Worm (Caenorhabditis elegans): ENCODE results near the gene oat-1.
A peak's percentile ranks its signal among the peaks of the same experiment; 100 is the strongest.

Gene oat-1

DNA sequence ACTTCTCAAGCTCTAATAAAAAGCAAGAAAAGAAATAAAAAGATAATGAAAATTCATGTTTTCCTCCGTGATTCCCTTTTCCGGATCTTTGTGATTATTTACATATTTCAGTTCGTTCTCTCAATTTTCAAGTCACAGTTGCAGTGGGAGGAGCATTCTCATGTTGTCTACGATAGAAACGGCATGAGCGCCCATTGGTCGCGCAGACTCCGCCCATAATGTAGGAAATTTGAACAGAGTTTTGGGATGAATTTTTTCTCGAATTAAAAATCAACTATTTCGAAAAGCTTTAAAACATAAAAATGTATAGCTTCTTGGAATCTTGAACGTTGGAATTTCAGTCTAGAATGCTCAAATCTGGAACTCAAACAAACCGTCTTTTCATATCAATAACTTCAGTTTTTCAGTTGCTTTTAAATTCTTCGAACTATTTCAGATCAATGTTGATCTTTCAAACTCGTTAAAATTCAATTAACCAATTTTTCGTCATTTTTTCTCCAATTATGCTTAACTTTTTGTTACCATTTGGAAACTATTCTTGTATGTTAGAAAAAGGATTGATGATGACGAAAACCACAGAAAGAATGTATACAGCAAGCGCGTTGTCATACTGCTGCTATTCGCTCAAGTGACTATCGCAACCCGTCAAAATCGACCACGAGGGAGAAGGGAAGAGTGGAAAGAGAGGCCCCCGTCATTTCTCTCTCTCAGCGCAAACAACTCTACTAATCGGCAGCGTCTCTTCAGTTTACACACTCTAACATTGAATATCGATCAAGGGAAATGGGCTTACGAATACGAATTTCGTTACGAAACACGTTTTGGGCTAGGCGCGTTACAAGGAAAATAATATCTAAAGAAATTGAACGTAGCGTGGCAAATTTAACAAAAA, 40.6 kb downstream of the oat-1 start (continued):
- no peak for TF ChIP-seq sptf-2 (GFP tag; optimal IDR thresholded peaks at IDR 0.05)
- TF ChIP-seq F33H1.4 (GFP tag; IDR thresholded peaks at IDR 0.05): peak; percentile 48; the same call in 1 of the 2 replicates
- peak; percentile 14 for TF ChIP-seq atf-7 (tag; optimal IDR thresholded peaks at IDR 0.05)
- TF ChIP-seq unc-62 (GFP tag; optimal IDR thresholded peaks at IDR 0.05): peak; percentile 94
- peak; percentile 57 for TF ChIP-seq chd-7 (tag; optimal IDR thresholded peaks at IDR 0.05)
- TF ChIP-seq egl-44 (GFP tag; IDR thresholded peaks at IDR 0.05): peak; percentile 87; the same call in 1 of the 2 replicates
- peak; percentile 46 for TF ChIP-seq attf-6 (GFP tag; IDR thresholded peaks at IDR 0.05)
- TF ChIP-seq ceh-91 (GFP tag; IDR thresholded peaks at IDR 0.05): no peak
- no peak for TF ChIP-seq bed-2 (GFP tag; IDR thresholded peaks at IDR 0.05)
- peak; percentile 63 for TF ChIP-seq ZK185.1 (tag; optimal IDR thresholded peaks at IDR 0.05; ENCODE audit: poor library complexity, severe bottlenecking)
- TF ChIP-seq nhr-80 (tag; optimal IDR thresholded peaks at IDR 0.05): peak; percentile 52
- no peak for TF ChIP-seq snpc-3.4 (tag; optimal IDR thresholded peaks at IDR 0.05)
- TF ChIP-seq nhr-120 (GFP tag; IDR thresholded peaks at IDR 0.05): no peak
- no peak for TF ChIP-seq F37B4.10 (GFP tag; IDR thresholded peaks at IDR 0.05)
- TF ChIP-seq B0035.1 (tag; optimal IDR thresholded peaks at IDR 0.05): no peak
- TF ChIP-seq cebp-1 (GFP tag; IDR thresholded peaks at IDR 0.05): peak; percentile 79
- TF ChIP-seq cebp-1 (tag; optimal IDR thresholded peaks at IDR 0.05): peak; percentile 91
- TF ChIP-seq F55B11.4 (tag; optimal IDR thresholded peaks at IDR 0.05; ENCODE audit: borderline replicate concordance, insufficient read depth): no peak
- no peak for TF ChIP-seq lsl-1 (GFP tag; optimal IDR thresholded peaks at IDR 0.05)
- TF ChIP-seq ceh-40 (GFP tag; IDR thresholded peaks at IDR 0.05): peak; percentile 40; the same call in 1 of the 2 replicates
- no peak for TF ChIP-seq nhr-179 (tag; optimal IDR thresholded peaks at IDR 0.05)
- no peak for TF ChIP-seq ztf-18 (tag; optimal IDR thresholded peaks at IDR 0.05)
- TF ChIP-seq nhr-27 (tag; optimal IDR thresholded peaks at IDR 0.05): no peak
- 0 out of 2 replicates have a peak, but pooled peaks have one; percentile 25 for TF ChIP-seq egl-18 (GFP tag; IDR thresholded peaks at IDR 0.05)
- peak in 2 of 3 experiments; percentile 22 to 71 for TF ChIP-seq lin-35 (GFP tag; optimal IDR thresholded peaks at IDR 0.05)
- TF ChIP-seq nfya-1 (tag; optimal IDR thresholded peaks at IDR 0.05; ENCODE audit: borderline replicate concordance, insufficient read depth): no peak
- TF ChIP-seq B0336.3 (GFP tag; IDR thresholded peaks at IDR 0.05): peak; percentile 55
- no peak for TF ChIP-seq snpc-4 (GFP tag; optimal IDR thresholded peaks at IDR 0.05)
- TF ChIP-seq snpc-4 (tag; optimal IDR thresholded peaks at IDR 0.05): peak in 3 of 4 experiments; percentile 33 to 77 (median 76)
- no peak for TF ChIP-seq ztf-28 (GFP tag; IDR thresholded peaks at IDR 0.05)
- TF ChIP-seq T07F8.4 (tag; optimal IDR thresholded peaks at IDR 0.05): no peak
- TF ChIP-seq hrde-1 (tag; optimal IDR thresholded peaks at IDR 0.05; ENCODE audit: borderline replicate concordance): no peak
- TF ChIP-seq C17E4.6 (GFP tag; IDR thresholded peaks at IDR 0.05): 0 out of 2 replicates have a peak, but pooled peaks have one; percentile 47
- TF ChIP-seq Y95B8A.8 (GFP tag; IDR thresholded peaks at IDR 0.05): peak; percentile 58

DNA sequence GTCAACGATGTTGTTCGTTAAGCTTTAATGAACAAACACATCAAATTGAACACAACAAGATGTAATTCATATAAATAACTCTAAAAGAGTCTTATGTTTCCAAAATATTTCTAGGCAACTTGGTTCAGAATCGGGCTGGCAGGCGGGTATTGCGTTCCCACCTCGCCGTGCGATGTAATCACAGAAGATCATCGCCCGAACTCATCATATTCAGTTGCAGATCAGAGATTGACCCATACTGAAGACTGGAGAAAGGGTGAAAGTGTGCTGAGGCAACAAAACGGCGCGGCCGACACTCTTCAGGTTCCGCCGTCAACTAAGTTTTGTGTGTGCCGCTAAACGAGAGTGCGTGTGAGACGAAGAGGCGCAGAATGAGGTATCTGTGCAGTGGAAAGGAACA, 43.9 kb downstream of the oat-1 start:
- TF ChIP-seq cebp-2 (GFP tag; IDR thresholded peaks at IDR 0.05): peak; percentile 80; the same call in 1 of the 2 replicates
- no peak for TF ChIP-seq let-526 (GFP tag; IDR thresholded peaks at IDR 0.05)
- peak; percentile 87 for TF ChIP-seq hsf-1 (GFP tag; IDR thresholded peaks at IDR 0.05)
- TF ChIP-seq F23B12.7 (tag; optimal IDR thresholded peaks at IDR 0.05; ENCODE audit: insufficient read depth): peak; percentile 63
- peak; percentile 65 for TF ChIP-seq attf-3 (GFP tag; conservative IDR thresholded peaks at IDR 0.05)
- peak; percentile 87 for TF ChIP-seq lsl-1 (GFP tag; optimal IDR thresholded peaks at IDR 0.05)
- TF ChIP-seq dpff-1 (tag; optimal IDR thresholded peaks at IDR 0.05): no peak
- TF ChIP-seq snpc-1.3 (tag; optimal IDR thresholded peaks at IDR 0.05; ENCODE audit: insufficient read depth): peak; percentile 95
- no peak for TF ChIP-seq mel-28 (tag; optimal IDR thresholded peaks at IDR 0.05; ENCODE audit: borderline replicate concordance)
- TF ChIP-seq atf-7 (tag; optimal IDR thresholded peaks at IDR 0.05): peak; percentile 47
- peak; percentile 98 for TF ChIP-seq D2030.7 (GFP tag; IDR thresholded peaks at IDR 0.05)
- no peak for TF ChIP-seq sdz-38 (tag; optimal IDR thresholded peaks at IDR 0.05)
- peak; percentile 59 for TF ChIP-seq F10E7.11 (tag; optimal IDR thresholded peaks at IDR 0.05)
- peak; percentile 60; the same call in 1 of the 2 replicates for TF ChIP-seq ztf-25 (GFP tag; IDR thresholded peaks at IDR 0.05)
- peak; percentile 91 for TF ChIP-seq madf-6 (GFP tag; IDR thresholded peaks at IDR 0.05)

All from whole organism, young adult.